Fruit fly (Drosophila melanogaster) whole organism, embryonic: ENCODE results near the gene Dora.

Experiments
- Abd-B ChIP-seq: fragments of 200-800 bp; sonication (Bioruptor generic); optimal IDR thresholded peaks from 2 replicates; lab custom pipeline; 2018; ENCODE audit warnings: missing biosample characterization, mild to moderate bottlenecking, missing genetic modification characterization, moderate library complexity
- Antp ChIP-seq: fragments of 200-800 bp; sonication (Bioruptor generic); optimal IDR thresholded peaks from 3 replicates; lab custom pipeline; 2016; ENCODE audit warnings: missing biosample characterization, missing genetic modification characterization
- B-H1 ChIP-seq: fragments of 200-800 bp; sonication (Bioruptor generic); IDR thresholded peaks from 3 replicates; pipeline ENCODE4 v1.3.6; 2022; ENCODE audit warnings: missing biosample characterization, missing genetic modification characterization
- BEAF-32 ChIP-seq: fragments of 200-800 bp; sonication (Bioruptor generic); optimal IDR thresholded peaks from 3 replicates; lab custom pipeline; 2017; ENCODE audit warnings: missing biosample characterization, missing genetic modification characterization, mild to moderate bottlenecking, moderate library complexity, missing genetic modification reagents
- CG10565 ChIP-seq: fragments of 200-800 bp; sonication (Bioruptor generic); optimal IDR thresholded peaks from 3 replicates; lab custom pipeline; 2016; ENCODE audit warnings: missing biosample characterization, mild to moderate bottlenecking, missing genetic modification characterization
- CG10654 ChIP-seq: fragments of 200-800 bp; sonication (Bioruptor generic); optimal IDR thresholded peaks from 2 replicates; lab custom pipeline; 2016; ENCODE audit warnings: missing biosample characterization, missing genetic modification characterization
- CG13775 ChIP-seq: fragments of 200-800 bp; sonication (Bioruptor generic); optimal IDR thresholded peaks from 3 replicates; lab custom pipeline; 2017; ENCODE audit warnings: missing biosample characterization, mild to moderate bottlenecking, missing genetic modification characterization
- CG14710 ChIP-seq: fragments of 200-800 bp; sonication (Bioruptor generic); optimal IDR thresholded peaks from 3 replicates; lab custom pipeline; 2019; ENCODE audit warnings: missing biosample characterization, mild to moderate bottlenecking, missing genetic modification characterization, moderate library complexity
- CG14965 ChIP-seq: fragments of 200-800 bp; sonication (Bioruptor generic); optimal IDR thresholded peaks from 2 replicates; lab custom pipeline; 2016; ENCODE audit warnings: missing biosample characterization, missing genetic modification characterization, borderline replicate concordance
- CG15514 ChIP-seq: fragments of 200-800 bp; sonication (Bioruptor generic); optimal IDR thresholded peaks from 3 replicates; lab custom pipeline; 2017; ENCODE audit warnings: missing biosample characterization, missing genetic modification characterization, mild to moderate bottlenecking, moderate library complexity, missing genetic modification reagents
- CG16813 ChIP-seq: fragments of 200-800 bp; sonication (Bioruptor generic); IDR thresholded peaks from 3 replicates; pipeline ENCODE4 v1.3.6; 2022; ENCODE audit warnings: missing biosample characterization, missing genetic modification characterization; ENCODE audit not compliant: partially characterized antibody
- CG1792 ChIP-seq: fragments of 200-800 bp; sonication (Bioruptor generic); optimal IDR thresholded peaks from 2 replicates; lab custom pipeline; 2016; ENCODE audit warnings: missing biosample characterization, missing genetic modification characterization
- CG18764 ChIP-seq: fragments of 200-800 bp; sonication (Bioruptor generic); optimal IDR thresholded peaks from 3 replicates; lab custom pipeline; 2016; ENCODE audit warnings: missing biosample characterization, missing genetic modification characterization
- CG4404 ChIP-seq: fragments of 200-800 bp; sonication (Bioruptor generic); IDR thresholded peaks from 2 replicates; pipeline ENCODE4 v1.3.6; 2022; ENCODE audit warnings: missing biosample characterization, missing genetic modification characterization
- CG4820 ChIP-seq: fragments of 200-800 bp; sonication (Bioruptor generic); optimal IDR thresholded peaks from 3 replicates; lab custom pipeline; 2016; ENCODE audit warnings: missing biosample characterization, missing genetic modification characterization
- CG6683 ChIP-seq: fragments of 200-800 bp; sonication (Bioruptor generic); optimal IDR thresholded peaks from 2 replicates; lab custom pipeline; 2017; ENCODE audit warnings: missing biosample characterization, mild to moderate bottlenecking, missing genetic modification characterization, missing genetic modification reagents
- CG8089 ChIP-seq: fragments of 200-800 bp; sonication (Bioruptor generic); optimal IDR thresholded peaks from 3 replicates; lab custom pipeline; 2016; ENCODE audit warnings: missing biosample characterization, missing genetic modification characterization
- CrebB ChIP-seq: fragments of 200-800 bp; sonication (Bioruptor generic); optimal IDR thresholded peaks from 3 replicates; lab custom pipeline; 2018; ENCODE audit warnings: missing biosample characterization, mild to moderate bottlenecking, missing genetic modification characterization
- Drgx ChIP-seq: fragments of 200-800 bp; sonication (Bioruptor generic); IDR thresholded peaks from 2 replicates; pipeline ENCODE4 v1.3.6; 2022; ENCODE audit warnings: missing biosample characterization, missing genetic modification characterization
- E2f1 ChIP-seq: fragments of 200-800 bp; sonication (Bioruptor generic); IDR thresholded peaks from 2 replicates; pipeline ENCODE4 v1.3.6; 2022; ENCODE audit warnings: missing biosample characterization, missing genetic modification characterization
- Ets65A ChIP-seq: fragments of 200-800 bp; sonication (Bioruptor generic); peaks from one replicate; lab custom pipeline; 2016; ENCODE audit warnings: missing biosample characterization, missing genetic modification characterization
- Gsc ChIP-seq: fragments of 200-800 bp; sonication (Bioruptor generic); IDR thresholded peaks from 2 replicates; pipeline ENCODE4 v1.3.6; 2022; ENCODE audit warnings: missing biosample characterization, missing genetic modification characterization
- HLH4C ChIP-seq: fragments of 200-800 bp; sonication (Bioruptor generic); IDR thresholded peaks from 3 replicates; pipeline ENCODE4 v1.3.6; 2022; ENCODE audit warnings: missing biosample characterization, missing genetic modification characterization; ENCODE audit not compliant: partially characterized antibody
- Kr ChIP-seq: fragments of 200-800 bp; sonication (Bioruptor generic); optimal IDR thresholded peaks from 2 replicates; lab custom pipeline; 2017; ENCODE audit warnings: missing biosample characterization, mild to moderate bottlenecking, missing genetic modification characterization
- Lim3 ChIP-seq: fragments of 200-800 bp; sonication (Bioruptor generic); IDR thresholded peaks from 2 replicates; pipeline ENCODE4 v1.3.6; 2022; ENCODE audit warnings: missing biosample characterization, missing genetic modification characterization
- Med ChIP-seq: fragments of 200-800 bp; sonication (Bioruptor generic); peaks from one replicate; lab custom pipeline; 2016; ENCODE audit warnings: missing biosample characterization, missing genetic modification characterization, mild to moderate bottlenecking, inconsistent platforms, moderate library complexity
- Mrtf ChIP-seq: fragments of 200-800 bp; sonication (Bioruptor generic); IDR thresholded peaks from 3 replicates; pipeline ENCODE4 v1.3.6; 2022; ENCODE audit warnings: missing biosample characterization, missing genetic modification characterization
- Sin3A ChIP-seq: fragments of >200 bp; optimal IDR thresholded peaks from 2 replicates; lab custom pipeline; 2018
- ab ChIP-seq: fragments of 200-800 bp; sonication (Bioruptor generic); optimal IDR thresholded peaks from 2 replicates; lab custom pipeline; 2016; ENCODE audit warnings: missing biosample characterization, missing genetic modification characterization
- bbx ChIP-seq: fragments of 200-800 bp; sonication (Bioruptor generic); IDR thresholded peaks from 2 replicates; pipeline ENCODE4 v1.3.6; 2022; ENCODE audit warnings: missing biosample characterization, missing genetic modification characterization; ENCODE audit not compliant: partially characterized antibody
- cad ChIP-seq: fragments of >200 bp; optimal IDR thresholded peaks from 2 replicates; lab custom pipeline; 2017; ENCODE audit warnings: missing biosample characterization, missing genetic modification characterization
- chif ChIP-seq, 2 experiments: fragments of 200-800 bp; sonication (Bioruptor generic); optimal IDR thresholded peaks; 3 replicates each; lab custom pipeline; 2016; ENCODE audit warnings: missing biosample characterization in 2 of 2, missing genetic modification characterization in 2 of 2
- ci ChIP-seq: fragments of 200-800 bp; sonication (Bioruptor generic); IDR thresholded peaks from 3 replicates; pipeline ENCODE4 v1.3.6; 2022; ENCODE audit warnings: missing biosample characterization, missing genetic modification characterization
- dan ChIP-seq: fragments of 200-800 bp; sonication (Bioruptor generic); IDR thresholded peaks from 2 replicates; pipeline ENCODE4 v1.3.6; 2022; ENCODE audit warnings: missing biosample characterization, missing genetic modification characterization
- esg ChIP-seq: fragments of 200-800 bp; sonication (Bioruptor generic); conservative IDR thresholded peaks from 2 replicates; pipeline ENCODE4 v1.3.6; 2022; ENCODE audit warnings: missing biosample characterization, missing genetic modification characterization
- fd64A ChIP-seq: fragments of 200-800 bp; sonication (Bioruptor generic); optimal IDR thresholded peaks from 3 replicates; lab custom pipeline; 2018; ENCODE audit warnings: missing biosample characterization, mild to moderate bottlenecking, missing genetic modification characterization
- gcm ChIP-seq: fragments of 200-800 bp; sonication (Bioruptor generic); optimal IDR thresholded peaks from 2 replicates; lab custom pipeline; 2019; ENCODE audit warnings: missing biosample characterization, mild to moderate bottlenecking, missing genetic modification characterization, moderate library complexity
- gfzf ChIP-seq: fragments of 200-800 bp; sonication (Bioruptor generic); optimal IDR thresholded peaks from 2 replicates; lab custom pipeline; 2016; ENCODE audit warnings: missing biosample characterization, mild to moderate bottlenecking, missing genetic modification characterization, moderate library complexity
- kay ChIP-seq: fragments of 200-800 bp; sonication (Bioruptor generic); optimal IDR thresholded peaks from 2 replicates; lab custom pipeline; 2016; ENCODE audit warnings: missing biosample characterization, missing genetic modification characterization
- nerfin-1 ChIP-seq: fragments of 200-800 bp; sonication (Bioruptor generic); optimal IDR thresholded peaks from 3 replicates; lab custom pipeline; 2019; ENCODE audit warnings: missing biosample characterization, mild to moderate bottlenecking, missing genetic modification characterization, moderate library complexity
- oc ChIP-seq: fragments of 200-800 bp; sonication (Bioruptor generic); optimal IDR thresholded peaks from 2 replicates; lab custom pipeline; 2018; ENCODE audit warnings: missing biosample characterization, mild to moderate bottlenecking, missing genetic modification characterization, moderate library complexity
- pho ChIP-seq: fragments of 200-800 bp; sonication (Bioruptor generic); optimal IDR thresholded peaks from 2 replicates; lab custom pipeline; 2016; ENCODE audit warnings: missing biosample characterization, missing genetic modification characterization
- sens ChIP-seq: fragments of 200-800 bp; sonication (Bioruptor generic); peaks from one replicate; lab custom pipeline; 2016; ENCODE audit warnings: missing biosample characterization, missing genetic modification characterization
- slbo ChIP-seq: fragments of 200-800 bp; sonication (Bioruptor generic); IDR thresholded peaks from 2 replicates; pipeline ENCODE4 v1.3.6; 2022; ENCODE audit warnings: missing biosample characterization, missing genetic modification characterization
- sob ChIP-seq: fragments of 200-800 bp; sonication (Bioruptor generic); IDR thresholded peaks from 2 replicates; pipeline ENCODE4 v1.3.6; 2022; ENCODE audit warnings: missing biosample characterization, missing genetic modification characterization
- sug ChIP-seq: fragments of 200-800 bp; optimal IDR thresholded peaks from 2 replicates; lab custom pipeline; 2019; ENCODE audit warnings: missing biosample characterization, mild to moderate bottlenecking, missing genetic modification characterization, moderate library complexity
- trem ChIP-seq: fragments of 200-800 bp; optimal IDR thresholded peaks from 3 replicates; lab custom pipeline; 2019; ENCODE audit warnings: missing biosample characterization, mild to moderate bottlenecking, missing genetic modification characterization, moderate library complexity
- wor ChIP-seq: fragments of 200-800 bp; sonication (Bioruptor generic); IDR thresholded peaks from 2 replicates; pipeline ENCODE4 v1.3.6; 2022; ENCODE audit warnings: missing biosample characterization, missing genetic modification characterization

Gene Dora

dm6 chrX:18866289-18866832 lies 2.6 kb downstream of the Dora start (continued):
- no peak for TF ChIP-seq CG15514
- no peak for TF ChIP-seq CG10654 (GFP tag; lab: Kevin White, UChicago)
- no peak for TF ChIP-seq Sin3A (lab: Kevin White, UChicago)
- no peak for TF ChIP-seq chif (GFP tag; optimal IDR thresholded peaks at IDR 0.05; lab: Kevin White, UChicago)
- no peak for TF ChIP-seq CG10565 (GFP tag; lab: Kevin White, UChicago)
- no peak for TF ChIP-seq Antp (GFP tag; lab: Kevin White, UChicago)

dm6 chrX:18868142-18868541 lies 4.4 kb downstream of the Dora start:
- TF ChIP-seq CG14710 (tag; lab: Kevin White, UChicago) (no peak), Med (GFP tag; lab: Kevin White, UChicago) (peak; percentile 35), Ets65A (GFP tag; lab: Kevin White, UChicago) (peak; percentile 17), gfzf (GFP tag; lab: Kevin White, UChicago) (peak; percentile 4), BEAF-32 (GFP tag; lab: Kevin White, UChicago) (peak; percentile 8), sens (GFP tag; lab: Kevin White, UChicago) (peak; percentile 60), CG1792 (no peak), pho (GFP tag; lab: Kevin White, UChicago) (no peak), CG16813 (0 out of 3 replicates have a peak, but pooled peaks have one; percentile 19), Drgx (no peak), CG4820 (GFP tag; lab: Kevin White, UChicago) (peak; percentile 71), gcm (GFP tag; lab: Kevin White, UChicago) (peak; percentile 17), Abd-B (GFP tag; lab: Kevin White, UChicago) (no peak), B-H1 (GFP tag; lab: Robert Waterston, UW) (no peak)

DNA sequence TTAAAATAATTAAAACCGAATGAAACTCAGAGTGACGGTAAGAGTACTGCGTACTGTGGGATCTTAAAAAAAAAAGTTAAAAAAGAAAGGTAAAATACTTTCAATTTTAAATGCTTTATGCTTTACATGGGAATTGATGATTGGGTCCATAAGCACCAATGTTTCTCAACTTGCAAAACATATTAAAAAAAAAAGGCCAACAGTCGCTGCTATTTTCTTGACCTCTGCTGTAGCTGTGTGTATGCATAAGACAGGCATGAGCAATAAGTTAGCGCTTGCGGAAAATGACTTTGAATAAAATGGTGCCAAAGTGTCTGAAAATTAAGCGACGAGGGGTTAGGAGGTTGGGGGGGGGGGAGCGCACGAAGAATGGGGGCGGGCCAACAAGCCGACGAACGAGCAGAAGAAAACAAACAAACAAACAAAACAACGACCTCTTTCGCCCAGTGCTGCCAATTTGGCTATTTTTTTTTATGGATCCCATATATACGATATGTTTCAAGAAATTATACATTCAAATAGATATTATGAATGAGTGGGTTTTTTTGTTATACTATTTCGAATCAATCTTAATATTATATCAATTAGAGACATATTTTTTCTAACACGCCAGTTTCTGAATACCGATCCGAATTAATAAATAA lies 5.9 kb downstream of the Dora start:
- TF ChIP-seq Mrtf (GFP tag; lab: Robert Waterston, UW) (no peak), esg (GFP tag; lab: Robert Waterston, UW) (peak; percentile 58), fd64A (GFP tag; lab: Kevin White, UChicago) (no peak), Gsc (GFP tag; lab: Robert Waterston, UW) (no peak), oc (no peak), sens (GFP tag; lab: Kevin White, UChicago) (peak; percentile 93), wor (GFP tag; lab: Robert Waterston, UW) (no peak), CG6683 (no peak), cad (no peak), CG13775 (GFP tag; lab: Kevin White, UChicago) (peak; percentile 45), bbx (GFP tag; lab: Robert Waterston, UW) (no peak), kay (peak; percentile 47), sug (tag; lab: Kevin White, UChicago) (no peak), dan (GFP tag; lab: Robert Waterston, UW) (no peak), nerfin-1 (tag; lab: Kevin White, UChicago) (peak; percentile 19), ab (no peak), CG8089 (GFP tag; lab: Kevin White, UChicago) (peak; percentile 4), sob (GFP tag; lab: Robert Waterston, UW) (peak; percentile 37; the same call in 1 of the 2 replicates), CrebB (tag; lab: Kevin White, UChicago) (no peak), trem (tag; lab: Kevin White, UChicago) (no peak), E2f1 (GFP tag; lab: Robert Waterston, UW) (peak; percentile 41; the same call in 1 of the 2 replicates), CG18764 (GFP tag; lab: Kevin White, UChicago) (peak; percentile 50), Kr (GFP tag; lab: Kevin White, UChicago) (no peak), HLH4C (GFP tag; lab: Robert Waterston, UW) (no peak), CG14965 (GFP tag; lab: Kevin White, UChicago) (no peak), slbo (GFP tag; lab: Robert Waterston, UW) (peak; percentile 65), Lim3 (GFP tag; lab: Robert Waterston, UW) (no peak), ci (GFP tag; lab: Robert Waterston, UW) (peak; percentile 65; the same call in 1 of the 3 replicates), CG4404 (no peak)
